Worm (Caenorhabditis elegans): ENCODE results near the gene try-14.

try-14 gene

DNA sequence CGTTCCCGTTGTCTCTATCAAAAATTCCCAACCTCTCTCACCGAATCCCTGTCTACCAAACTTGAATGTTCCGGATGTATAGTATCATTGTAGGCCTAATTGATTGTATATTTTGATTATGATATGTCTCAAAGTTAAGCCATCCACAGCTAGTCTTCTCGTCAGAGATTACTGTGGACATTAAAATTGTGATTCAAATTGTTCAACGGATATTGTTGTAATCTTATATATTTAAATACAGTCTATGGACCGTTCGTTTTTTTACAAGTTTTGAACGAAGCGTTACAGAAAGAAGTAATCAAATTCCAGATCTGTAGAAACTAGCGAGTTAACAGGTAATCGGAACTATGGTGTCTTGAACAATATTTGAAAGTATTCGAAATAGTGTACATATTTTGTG lies 14.6 kb downstream of the try-14 start, which contains the start of gene F48E3.9:
F48E3.9 (plus strand) TSS at position 301 of the 400 bp plus-strand sequence.
- TF ChIP-seq mes-2 (tag; optimal IDR thresholded peaks at IDR 0.05; ENCODE audit: poor library complexity, severe bottlenecking) (no peak), lin-1 (GFP tag; IDR thresholded peaks at IDR 0.05) (no peak), D1046.2 (GFP tag; IDR thresholded peaks at IDR 0.05) (no peak), F44E2.7 (GFP tag; IDR thresholded peaks at IDR 0.05) (no peak), nhr-102 (tag; optimal IDR thresholded peaks at IDR 0.05) (no peak), ztf-11 (tag; optimal IDR thresholded peaks at IDR 0.05) (no peak), unc-39 (tag; optimal IDR thresholded peaks at IDR 0.05) (no peak), php-3 (GFP tag; IDR thresholded peaks at IDR 0.05) (no peak), unc-62 (GFP tag; optimal IDR thresholded peaks at IDR 0.05 in 1 of 2) (no peak), unc-62 (tag; optimal IDR thresholded peaks at IDR 0.05) (no peak), aly-2 (tag; optimal IDR thresholded peaks at IDR 0.05) (no peak), skn-1 (tag; optimal IDR thresholded peaks at IDR 0.05) (no peak), zag-1 (tag; optimal IDR thresholded peaks at IDR 0.05) (no peak), F10B5.3 (tag; optimal IDR thresholded peaks at IDR 0.05) (no peak), tra-1 (GFP tag; IDR thresholded peaks at IDR 0.05) (no peak), mxl-2 (GFP tag; conservative IDR thresholded peaks at IDR 0.05) (no peak), lin-13 (GFP tag; optimal IDR thresholded peaks at IDR 0.05) (no peak), mxl-3 (GFP tag; optimal IDR thresholded peaks at IDR 0.05) (no peak), daf-16 (GFP tag; optimal IDR thresholded peaks at IDR 0.05) (no peak), daf-16 (tag; optimal IDR thresholded peaks at IDR 0.05) (no peak), gei-8 (GFP tag; optimal IDR thresholded peaks at IDR 0.05) (no peak), dmd-6 (GFP tag; IDR thresholded peaks at IDR 0.05) (no peak)

DNA sequence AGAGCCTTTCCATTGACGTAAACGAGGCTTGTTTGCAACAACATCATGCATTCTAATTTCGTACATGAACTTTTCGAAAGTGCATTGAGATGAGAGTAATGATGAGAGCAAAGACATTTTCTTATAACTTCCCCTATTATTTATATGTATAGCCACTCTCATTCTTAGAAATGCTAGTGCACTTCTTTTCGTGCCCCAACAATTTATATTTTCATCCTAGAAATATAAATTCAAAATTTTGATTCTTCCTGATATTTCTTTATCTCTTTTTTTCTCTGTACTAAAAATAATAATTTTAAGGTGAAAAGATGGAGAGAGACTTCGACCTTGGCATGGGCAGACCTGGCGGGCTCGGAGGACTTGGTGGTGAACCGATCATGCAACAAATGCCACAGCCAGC lies 16.4 kb downstream of the try-14 start, which contains the start of gene mek-1:
mek-1 (plus strand) TSS at position 301 of the 400 bp plus-strand sequence.
- no peak for TF ChIP-seq hmg-1.1 (GFP tag; IDR thresholded peaks at IDR 0.05)
- no peak for TF ChIP-seq spr-3 (GFP tag; optimal IDR thresholded peaks at IDR 0.05)
- no peak for TF ChIP-seq jun-1 (tag; optimal IDR thresholded peaks at IDR 0.05)
- TF ChIP-seq set-16 (GFP tag; IDR thresholded peaks at IDR 0.05) = no peak
- TF ChIP-seq ztf-7 (tag; optimal IDR thresholded peaks at IDR 0.05) = no peak
- TF ChIP-seq Y5F2A.4 (GFP tag; optimal IDR thresholded peaks at IDR 0.05) = no peak
- no peak for TF ChIP-seq unc-39 (tag; optimal IDR thresholded peaks at IDR 0.05)
- TF ChIP-seq T26A8.4 (GFP tag; IDR thresholded peaks at IDR 0.05) = no peak
- TF ChIP-seq lin-1 (GFP tag; IDR thresholded peaks at IDR 0.05) = no peak
- no peak for TF ChIP-seq mdt-29 (GFP tag; IDR thresholded peaks at IDR 0.05)
- TF ChIP-seq mdl-1 (tag; optimal IDR thresholded peaks at IDR 0.05) = no peak
- no peak for TF ChIP-seq nhr-48 (tag; optimal IDR thresholded peaks at IDR 0.05)
- no peak for TF ChIP-seq tag-97 (GFP tag; IDR thresholded peaks at IDR 0.05)
- no peak for TF ChIP-seq nhr-102 (tag; optimal IDR thresholded peaks at IDR 0.05)
- TF ChIP-seq pha-4 (GFP tag; IDR thresholded peaks at IDR 0.05) = no peak
- TF ChIP-seq pha-4 (tag; optimal IDR thresholded peaks at IDR 0.05) = no peak

DNA sequence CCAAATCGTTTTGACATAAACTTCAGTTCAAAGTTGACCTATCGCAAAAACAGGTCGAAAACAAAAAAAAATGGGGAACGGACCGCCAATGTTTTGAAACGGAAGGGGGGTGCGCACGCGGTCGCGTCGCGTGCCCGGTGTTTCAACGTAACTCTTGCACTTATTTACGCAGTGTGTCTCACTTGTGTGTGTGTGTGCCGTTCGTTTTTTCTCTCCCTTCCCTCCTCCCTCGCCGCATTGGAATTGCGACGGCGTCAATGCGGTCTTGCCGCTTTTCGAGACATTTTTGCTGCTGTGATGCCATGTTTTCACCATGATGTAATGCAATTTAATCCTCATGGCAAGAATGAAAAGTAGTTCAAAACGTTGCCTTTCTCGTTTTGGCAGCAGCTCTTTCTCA lies 16.9 kb downstream of the try-14 start:
- TF ChIP-seq lim-7 (GFP tag; IDR thresholded peaks at IDR 0.05) (no peak), unc-62 (GFP tag; optimal IDR thresholded peaks at IDR 0.05 in 1 of 2) (peak in 1 of 2 experiments; percentile 91), unc-62 (tag; optimal IDR thresholded peaks at IDR 0.05) (no peak), snpc-1.2 (GFP tag; IDR thresholded peaks at IDR 0.05) (no peak), Y5F2A.4 (GFP tag; optimal IDR thresholded peaks at IDR 0.05) (no peak), ZK337.2 (GFP tag; IDR thresholded peaks at IDR 0.05) (no peak), dmd-9 (GFP tag; IDR thresholded peaks at IDR 0.05) (no peak), nhr-42 (GFP tag; IDR thresholded peaks at IDR 0.05) (no peak), daf-12 (tag; optimal IDR thresholded peaks at IDR 0.05) (no peak), snpc-4 (tag; optimal IDR thresholded peaks at IDR 0.05) (no peak), mes-2 (tag; optimal IDR thresholded peaks at IDR 0.05; ENCODE audit: poor library complexity, severe bottlenecking) (peak; percentile 56), spr-1 (tag; optimal IDR thresholded peaks at IDR 0.05) (no peak), jun-1 (tag; optimal IDR thresholded peaks at IDR 0.05) (no peak), ZK546.5 (tag; optimal IDR thresholded peaks at IDR 0.05) (no peak), ceh-44 (GFP tag; IDR thresholded peaks at IDR 0.05) (peak; percentile 3; the same call in 1 of the 2 replicates), rbr-2 (tag; optimal IDR thresholded peaks at IDR 0.05) (peak; percentile 58), mdt-29 (GFP tag; IDR thresholded peaks at IDR 0.05) (0 out of 2 replicates have a peak, but pooled peaks have one; percentile 16), nhr-6 (tag; optimal IDR thresholded peaks at IDR 0.05) (peak; percentile 40), lin-15B (tag; optimal IDR thresholded peaks at IDR 0.05) (no peak), lin-1 (GFP tag; IDR thresholded peaks at IDR 0.05) (no peak), F37D6.2 (tag; optimal IDR thresholded peaks at IDR 0.05) (no peak), nhr-237 (tag; optimal IDR thresholded peaks at IDR 0.05) (no peak)
